Fruit fly (Drosophila melanogaster) whole organism, embryonic: Measurements from ENCODE around the gene CG32425.
A peak's percentile ranks its signal among the peaks of the same experiment; 100 is the strongest.

ENCODE experiments used
- Awh ChIP-seq: fragments of 200-800 bp; sonication (Bioruptor generic); IDR thresholded peaks from 2 replicates; pipeline ENCODE4, ENCODE4 v1.3.6; 2022; ENCODE audit warnings: missing biosample characterization, missing genetic modification characterization
- Bgb ChIP-seq: fragments of 200-800 bp; sonication (Bioruptor generic); IDR thresholded peaks from 2 replicates; pipeline ENCODE4 v1.3.6; 2022; ENCODE audit warnings: missing biosample characterization, missing genetic modification characterization; ENCODE audit not compliant: partially characterized antibody
- CG11093 ChIP-seq: fragments of 200-800 bp; sonication (Bioruptor generic); IDR thresholded peaks from 3 replicates; pipeline ENCODE4 v1.3.6; 2022; ENCODE audit warnings: missing biosample characterization, missing genetic modification characterization
- CG12219 ChIP-seq: fragments of 200-800 bp; sonication (Bioruptor generic); optimal IDR thresholded peaks from 3 replicates; lab custom pipeline; 2018; ENCODE audit warnings: missing biosample characterization, mild to moderate bottlenecking, missing genetic modification characterization
- CG15269 ChIP-seq: fragments of 200-800 bp; sonication (Bioruptor generic); optimal IDR thresholded peaks from 2 replicates; lab custom pipeline; 2018; ENCODE audit warnings: missing biosample characterization, mild to moderate bottlenecking, missing genetic modification characterization, moderate library complexity
- CG16813 ChIP-seq: fragments of 200-800 bp; sonication (Bioruptor generic); IDR thresholded peaks from 3 replicates; pipeline ENCODE4 v1.3.6; 2022; ENCODE audit warnings: missing biosample characterization, missing genetic modification characterization; ENCODE audit not compliant: partially characterized antibody
- CG2129 ChIP-seq: fragments of 200-800 bp; sonication (Bioruptor generic); IDR thresholded peaks from 2 replicates; pipeline ENCODE4 v1.3.6; 2022; ENCODE audit warnings: missing biosample characterization, missing genetic modification characterization; ENCODE audit not compliant: partially characterized antibody
- CG2889 ChIP-seq: fragments of 200-800 bp; sonication (Bioruptor generic); IDR thresholded peaks from 3 replicates; pipeline ENCODE4 v1.3.6; 2022; ENCODE audit warnings: missing biosample characterization, missing genetic modification characterization
- CG7839 ChIP-seq: fragments of 200-800 bp; sonication (Bioruptor generic); optimal IDR thresholded peaks from 3 replicates; lab custom pipeline; 2018; ENCODE audit warnings: missing biosample characterization, mild to moderate bottlenecking, missing genetic modification characterization, moderate library complexity
- CG7963 ChIP-seq: fragments of 200-800 bp; sonication (Bioruptor generic); IDR thresholded peaks from 3 replicates; pipeline ENCODE4 v1.3.6; 2022; ENCODE audit warnings: missing biosample characterization, missing genetic modification characterization; ENCODE audit not compliant: partially characterized antibody
- CG8089 ChIP-seq: fragments of 200-800 bp; sonication (Bioruptor generic); optimal IDR thresholded peaks from 3 replicates; lab custom pipeline; 2016; ENCODE audit warnings: missing biosample characterization, missing genetic modification characterization
- CG8924 ChIP-seq: fragments of 200-800 bp; optimal IDR thresholded peaks from 3 replicates; lab custom pipeline; 2019; ENCODE audit warnings: missing biosample characterization, mild to moderate bottlenecking, missing genetic modification characterization, moderate library complexity
- Camta ChIP-seq: fragments of 200-800 bp; sonication (Bioruptor generic); optimal IDR thresholded peaks from 2 replicates; lab custom pipeline; 2016; ENCODE audit warnings: missing biosample characterization, missing genetic modification characterization
- D ChIP-seq, 2 experiments: fragments of 200-800 bp in 1 of 2; fragments of >200 bp in 1 of 2; sonication (Bioruptor generic) in 1 of 2; optimal IDR thresholded peaks; 2 replicates in 1 of 2; 3 replicates in 1 of 2; lab custom pipeline; 2017; ENCODE audit warnings: mild to moderate bottlenecking in 1 of 2, missing biosample characterization in 1 of 2, missing genetic modification characterization in 1 of 2, missing genetic modification reagents in 1 of 2
- H15 ChIP-seq: fragments of 200-800 bp; sonication (Bioruptor generic); IDR thresholded peaks from 3 replicates; pipeline ENCODE4 v1.3.6; 2022; ENCODE audit warnings: missing biosample characterization, missing genetic modification characterization
- HHEX ChIP-seq: fragments of 200-800 bp; sonication (Bioruptor generic); optimal IDR thresholded peaks from 3 replicates; lab custom pipeline; 2017; ENCODE audit warnings: missing biosample characterization, mild to moderate bottlenecking, missing genetic modification characterization, missing genetic modification reagents
- HLH54F ChIP-seq: fragments of 200-800 bp; sonication (Bioruptor generic); optimal IDR thresholded peaks from 3 replicates; lab custom pipeline; 2016; ENCODE audit warnings: missing biosample characterization, missing genetic modification characterization
- Hsf ChIP-seq: fragments of 200-800 bp; sonication (Bioruptor generic); optimal IDR thresholded peaks from 3 replicates; lab custom pipeline; 2016; ENCODE audit warnings: missing biosample characterization, missing genetic modification characterization
- Myb ChIP-seq: fragments of 200-800 bp; sonication (Bioruptor generic); optimal IDR thresholded peaks from 2 replicates; lab custom pipeline; 2016; ENCODE audit warnings: missing biosample characterization, missing genetic modification characterization
- Nf-YC ChIP-seq: fragments of 200-800 bp; optimal IDR thresholded peaks from 3 replicates; lab custom pipeline; 2019; ENCODE audit warnings: missing biosample characterization, mild to moderate bottlenecking, missing genetic modification characterization, moderate library complexity
- Rx ChIP-seq: fragments of 200-800 bp; sonication (Bioruptor generic); IDR thresholded peaks from 2 replicates; pipeline ENCODE4 v1.3.6; 2022; ENCODE audit warnings: missing biosample characterization, missing genetic modification characterization
- Scr ChIP-seq: fragments of 200-800 bp; sonication (Bioruptor generic); IDR thresholded peaks from 2 replicates; pipeline ENCODE4 v1.3.6; 2022; ENCODE audit warnings: missing biosample characterization, missing genetic modification characterization; ENCODE audit not compliant: partially characterized antibody
- Stat92E ChIP-seq, 3 experiments: fragments of >200 bp in 2 of 3; fragments of 200-800 bp in 1 of 3; sonication (Bioruptor generic) in 1 of 3; optimal IDR thresholded peaks; 2 replicates each; lab custom pipeline; 2017 to 2019; ENCODE audit warnings: missing biosample characterization in 3 of 3, missing genetic modification characterization in 3 of 3, mild to moderate bottlenecking in 1 of 3, moderate library complexity in 1 of 3
- YL-1 ChIP-seq: fragments of 200-800 bp; sonication (Bioruptor generic); optimal IDR thresholded peaks from 3 replicates; lab custom pipeline; 2017; ENCODE audit warnings: missing biosample characterization, mild to moderate bottlenecking, missing genetic modification characterization
- ac ChIP-seq: fragments of 200-800 bp; sonication (Bioruptor generic); optimal IDR thresholded peaks from 3 replicates; lab custom pipeline; 2017; ENCODE audit warnings: missing biosample characterization, mild to moderate bottlenecking, missing genetic modification characterization
- da ChIP-seq: fragments of 200-800 bp; sonication (Bioruptor generic); optimal IDR thresholded peaks from 2 replicates; lab custom pipeline; 2016; ENCODE audit warnings: missing biosample characterization, missing genetic modification characterization
- danr ChIP-seq: fragments of 200-800 bp; sonication (Bioruptor generic); IDR thresholded peaks from 2 replicates; pipeline ENCODE4 v1.3.6; 2022; ENCODE audit warnings: missing biosample characterization, missing genetic modification characterization
- dimm ChIP-seq: fragments of 200-800 bp; sonication (Bioruptor generic); IDR thresholded peaks from 2 replicates; pipeline ENCODE4 v1.3.6; 2022; ENCODE audit warnings: missing biosample characterization, missing genetic modification characterization
- exex ChIP-seq: fragments of 200-800 bp; sonication (Bioruptor generic); optimal IDR thresholded peaks from 4 replicates; lab custom pipeline; 2018; ENCODE audit warnings: missing biosample characterization, mild to moderate bottlenecking, missing genetic modification characterization, moderate library complexity
- eyg ChIP-seq: fragments of 200-800 bp; sonication (Bioruptor generic); optimal IDR thresholded peaks from 3 replicates; lab custom pipeline; 2016; ENCODE audit warnings: missing biosample characterization, missing genetic modification characterization
- fd102C ChIP-seq: fragments of 200-800 bp; sonication (Bioruptor generic); optimal IDR thresholded peaks from 2 replicates; lab custom pipeline; 2018; ENCODE audit warnings: missing biosample characterization, mild to moderate bottlenecking, missing genetic modification characterization, moderate library complexity
- fru ChIP-seq: fragments of >200 bp; optimal IDR thresholded peaks from 2 replicates; lab custom pipeline; 2017
- gsb ChIP-seq: fragments of 200-800 bp; sonication (Bioruptor generic); IDR thresholded peaks from 2 replicates; pipeline ENCODE4 v1.3.6; 2022; ENCODE audit warnings: missing biosample characterization, missing genetic modification characterization
- ind ChIP-seq: fragments of 200-800 bp; sonication (Bioruptor generic); optimal IDR thresholded peaks from 3 replicates; lab custom pipeline; 2016; ENCODE audit warnings: missing biosample characterization, missing genetic modification characterization
- kni ChIP-seq: fragments of 200-800 bp; sonication (Bioruptor generic); optimal IDR thresholded peaks from 3 replicates; lab custom pipeline; 2017; ENCODE audit warnings: mild to moderate bottlenecking, missing biosample characterization, missing genetic modification reagents, missing genetic modification characterization
- luna ChIP-seq: fragments of 200-800 bp; sonication (Bioruptor generic); optimal IDR thresholded peaks from 2 replicates; lab custom pipeline; 2016; ENCODE audit warnings: missing biosample characterization, missing genetic modification characterization
- mirr ChIP-seq: fragments of 200-800 bp; sonication (Bioruptor generic); optimal IDR thresholded peaks from 3 replicates; lab custom pipeline; 2018; ENCODE audit warnings: missing biosample characterization, mild to moderate bottlenecking, missing genetic modification characterization
- phol ChIP-seq: fragments of 200-800 bp; sonication (Bioruptor generic); optimal IDR thresholded peaks from 3 replicates; lab custom pipeline; 2018; ENCODE audit warnings: missing biosample characterization, mild to moderate bottlenecking, missing genetic modification characterization, moderate library complexity
- pita ChIP-seq: fragments of 200-800 bp; sonication (Bioruptor generic); optimal IDR thresholded peaks from 2 replicates; lab custom pipeline; 2017; ENCODE audit warnings: missing biosample characterization, mild to moderate bottlenecking, missing genetic modification characterization
- pzg ChIP-seq: fragments of 200-800 bp; sonication (Bioruptor generic); optimal IDR thresholded peaks from 3 replicates; lab custom pipeline; 2018; ENCODE audit warnings: missing biosample characterization, mild to moderate bottlenecking, missing genetic modification characterization, moderate library complexity
- sens ChIP-seq: fragments of 200-800 bp; sonication (Bioruptor generic); peaks from one replicate; lab custom pipeline; 2016; ENCODE audit warnings: missing biosample characterization, missing genetic modification characterization
- seq ChIP-seq: fragments of 200-800 bp; sonication (Bioruptor generic); IDR thresholded peaks from 2 replicates; pipeline ENCODE4 v1.3.6; 2022; ENCODE audit warnings: missing biosample characterization, missing genetic modification characterization
- sna ChIP-seq: fragments of 200-800 bp; sonication (Bioruptor generic); IDR thresholded peaks from 2 replicates; pipeline ENCODE4 v1.3.6; 2022; ENCODE audit warnings: missing biosample characterization, missing genetic modification characterization; ENCODE audit not compliant: partially characterized antibody
- so ChIP-seq: fragments of 200-800 bp; sonication (Bioruptor generic); IDR thresholded peaks from 3 replicates; pipeline ENCODE4 v1.3.6; 2022; ENCODE audit warnings: missing biosample characterization, missing genetic modification characterization
- sr ChIP-seq: fragments of 200-800 bp; sonication (Bioruptor generic); IDR thresholded peaks from 3 replicates; pipeline ENCODE4 v1.3.6; 2022; ENCODE audit warnings: missing biosample characterization, missing genetic modification characterization
- sug ChIP-seq: fragments of 200-800 bp; optimal IDR thresholded peaks from 2 replicates; lab custom pipeline; 2019; ENCODE audit warnings: missing biosample characterization, mild to moderate bottlenecking, missing genetic modification characterization, moderate library complexity
- tio ChIP-seq: fragments of 200-800 bp; sonication (Bioruptor generic); optimal IDR thresholded peaks from 2 replicates; lab custom pipeline; 2017; ENCODE audit warnings: missing biosample characterization, missing genetic modification characterization, inconsistent platforms
- ttk ChIP-seq: fragments of 200-800 bp; sonication (Bioruptor generic); IDR thresholded peaks from 2 replicates; pipeline ENCODE4 v2.1.2; 2022; ENCODE audit warnings: missing biosample characterization, missing genetic modification characterization

The CG32425 gene

dm6 chr3L:20517897-20518804, 21.0 kb downstream of the CG32425 start (continued):
- no peak for TF ChIP-seq ac (GFP tag; lab: Kevin White, UChicago)
- 0 out of 3 replicates have a peak, but pooled peaks have one; percentile 16 for TF ChIP-seq H15
- TF ChIP-seq gsb (GFP tag; lab: Robert Waterston, UW): no peak
- peak; percentile 39 for TF ChIP-seq HHEX
- no peak for TF ChIP-seq Bgb (GFP tag; lab: Robert Waterston, UW)
- TF ChIP-seq mirr (GFP tag; lab: Kevin White, UChicago): peak; percentile 15
- no peak for TF ChIP-seq da (GFP tag; lab: Kevin White, UChicago)
- peak; percentile 37; the same call in 1 of the 3 replicates for TF ChIP-seq so (GFP tag; lab: Robert Waterston, UW)
- no peak for TF ChIP-seq CG2129 (GFP tag; lab: Robert Waterston, UW)
- peak; percentile 8 for TF ChIP-seq sug (tag; lab: Kevin White, UChicago)
- no peak for TF ChIP-seq kni (GFP tag; lab: Kevin White, UChicago)
- TF ChIP-seq CG7839 (tag; lab: Kevin White, UChicago): peak; percentile 32
- no peak for TF ChIP-seq dimm (GFP tag; lab: Robert Waterston, UW)
- TF ChIP-seq Rx (GFP tag; lab: Robert Waterston, UW): no peak; the same call in 1 of the 2 replicates
- peak; percentile 17 for TF ChIP-seq CG12219 (GFP tag; lab: Kevin White, UChicago)
- no peak for TF ChIP-seq eyg (GFP tag; lab: Kevin White, UChicago)
- TF ChIP-seq tio: peak; percentile 21
- TF ChIP-seq Scr: no peak
- TF ChIP-seq YL-1 (GFP tag; lab: Kevin White, UChicago): no peak
- no peak for TF ChIP-seq Myb (GFP tag; lab: Kevin White, UChicago)
- no peak for TF ChIP-seq CG11093
- TF ChIP-seq CG8089 (GFP tag; lab: Kevin White, UChicago): no peak
- TF ChIP-seq CG8924 (tag; lab: Kevin White, UChicago): no peak
- TF ChIP-seq Awh (GFP tag; lab: Robert Waterston, UW): no peak
- no peak for TF ChIP-seq sr (GFP tag; lab: Robert Waterston, UW)
- TF ChIP-seq Stat92E (GFP tag; optimal IDR thresholded peaks at IDR 0.05; lab: Kevin White, UChicago): no peak
- peak; percentile 60 for TF ChIP-seq CG15269
- TF ChIP-seq phol (tag; lab: Kevin White, UChicago): peak; percentile 31
- no peak for TF ChIP-seq danr (GFP tag; lab: Robert Waterston, UW)
- peak; percentile 39 for TF ChIP-seq Hsf (GFP tag; lab: Kevin White, UChicago)
- no peak for TF ChIP-seq sna
- TF ChIP-seq D (optimal IDR thresholded peaks at IDR 0.05; lab: Kevin White, UChicago): no peak
- no peak for TF ChIP-seq D (GFP tag; optimal IDR thresholded peaks at IDR 0.05; lab: Kevin White, UChicago)
- TF ChIP-seq CG7963 (GFP tag; lab: Robert Waterston, UW): no peak
- no peak for TF ChIP-seq fd102C (GFP tag; lab: Kevin White, UChicago)
- peak; percentile 19; the same call in 1 of the 2 replicates for TF ChIP-seq seq (GFP tag; lab: Robert Waterston, UW)
- TF ChIP-seq pita (GFP tag; lab: Kevin White, UChicago): no peak
- TF ChIP-seq CG2889 (GFP tag; lab: Robert Waterston, UW): no peak
- no peak for TF ChIP-seq HLH54F (GFP tag; lab: Kevin White, UChicago)
- TF ChIP-seq ttk (GFP tag; lab: Robert Waterston, UW): no peak
- no peak for TF ChIP-seq CG16813
- no peak for TF ChIP-seq Nf-YC (tag; lab: Kevin White, UChicago)
- peak; percentile 8 for TF ChIP-seq ind (GFP tag; lab: Kevin White, UChicago)
- TF ChIP-seq fru (lab: Kevin White, UChicago): no peak
- TF ChIP-seq Camta (GFP tag; lab: Kevin White, UChicago): no peak
- TF ChIP-seq pzg: no peak
- TF ChIP-seq exex (tag; lab: Kevin White, UChicago): peak; percentile 50
- peak; percentile 7 for TF ChIP-seq luna (GFP tag; lab: Kevin White, UChicago)
- peak; percentile 45 for TF ChIP-seq sens (GFP tag; lab: Kevin White, UChicago)
